Worm (Caenorhabditis elegans): ENCODE results near the gene ZK856.5.

Gene ZK856.5

ce11 chrV:10146787-10147186, 43.1 kb downstream of the ZK856.5 start:
- no peak for TF ChIP-seq sptf-1 (tag; optimal IDR thresholded peaks at IDR 0.05)
- no peak for TF ChIP-seq mep-1 (tag; optimal IDR thresholded peaks at IDR 0.05)
- TF ChIP-seq unc-120 (tag; optimal IDR thresholded peaks at IDR 0.05; ENCODE audit: poor library complexity, severe bottlenecking), result peak; percentile 16
- peak; percentile 52 for TF ChIP-seq hlh-1 (tag; optimal IDR thresholded peaks at IDR 0.05)
- peak; percentile 44 for TF ChIP-seq unc-62 (GFP tag; optimal IDR thresholded peaks at IDR 0.05)

ce11 chrV:10145653-10146052, 44.3 kb downstream of the ZK856.5 start, which contains the start of gene C51E3.9:
Gene C51E3.9, plus strand, starts transcription at chrV:10145953.
- TF ChIP-seq mls-2 (tag; optimal IDR thresholded peaks at IDR 0.05) (no peak), hlh-1 (tag; optimal IDR thresholded peaks at IDR 0.05) (peak; percentile 27)
